Fruit fly (Drosophila melanogaster): ENCODE data around the gene CG34277.

- TF ChIP-seq ttk (optimal IDR thresholded peaks at IDR 0.05) (no peak), insv (optimal IDR thresholded peaks at IDR 0.05) (no peak)
These were observed 14.2 kb upstream of the CG34277 start for dm6 chr3R:5355135-5355493.
